Fruit fly (Drosophila melanogaster) whole organism, embryonic: ENCODE results near the gene Pvf2.

Source experiments
- ATbp ChIP-seq: fragments of 200-800 bp; sonication (Bioruptor generic); optimal IDR thresholded peaks from 2 replicates; lab custom pipeline; 2017; ENCODE audit warnings: missing biosample characterization, mild to moderate bottlenecking, missing genetic modification characterization, missing genetic modification reagents
- CG10543 ChIP-seq: fragments of 200-800 bp; sonication (Bioruptor generic); optimal IDR thresholded peaks from 3 replicates; lab custom pipeline; 2017; ENCODE audit warnings: missing biosample characterization, mild to moderate bottlenecking, missing genetic modification characterization, moderate library complexity
- CG11504 ChIP-seq: fragments of 200-800 bp; sonication (Bioruptor generic); optimal IDR thresholded peaks from 3 replicates; lab custom pipeline; 2019; ENCODE audit warnings: missing biosample characterization, mild to moderate bottlenecking, missing genetic modification characterization, moderate library complexity
- CG13123 ChIP-seq: fragments of 200-800 bp; sonication (Bioruptor generic); optimal IDR thresholded peaks from 2 replicates; lab custom pipeline; 2016; ENCODE audit warnings: missing biosample characterization, missing genetic modification characterization
- CG13775 ChIP-seq: fragments of 200-800 bp; sonication (Bioruptor generic); optimal IDR thresholded peaks from 3 replicates; lab custom pipeline; 2017; ENCODE audit warnings: missing biosample characterization, mild to moderate bottlenecking, missing genetic modification characterization
- CG14860 ChIP-seq: fragments of 200-800 bp; sonication (Bioruptor generic); IDR thresholded peaks from 3 replicates; pipeline ENCODE4 v1.3.6; 2022; ENCODE audit warnings: missing biosample characterization, missing genetic modification characterization; ENCODE audit not compliant: partially characterized antibody
- CG15073 ChIP-seq: fragments of 200-800 bp; sonication (Bioruptor generic); optimal IDR thresholded peaks from 2 replicates; lab custom pipeline; 2016; ENCODE audit warnings: missing biosample characterization, missing genetic modification characterization
- CG16815 ChIP-seq: fragments of 200-800 bp; sonication (Bioruptor generic); optimal IDR thresholded peaks from 3 replicates; lab custom pipeline; 2017; ENCODE audit warnings: missing biosample characterization, mild to moderate bottlenecking, missing genetic modification characterization
- CG17361 ChIP-seq: fragments of 200-800 bp; sonication (Bioruptor generic); IDR thresholded peaks from 3 replicates; pipeline ENCODE4 v1.3.6; 2022; ENCODE audit warnings: missing biosample characterization, missing genetic modification characterization
- CG17829 ChIP-seq: fragments of 200-800 bp; optimal IDR thresholded peaks from 2 replicates; lab custom pipeline; 2019; ENCODE audit warnings: missing biosample characterization, mild to moderate bottlenecking, missing genetic modification characterization, moderate library complexity
- CG18476 ChIP-seq: fragments of 200-800 bp; sonication (Bioruptor generic); optimal IDR thresholded peaks from 2 replicates; lab custom pipeline; 2016; ENCODE audit warnings: missing biosample characterization, mild to moderate bottlenecking, missing genetic modification characterization
- CG30431 ChIP-seq: fragments of 200-800 bp; sonication (Bioruptor generic); optimal IDR thresholded peaks from 2 replicates; lab custom pipeline; 2017; ENCODE audit warnings: missing biosample characterization, missing genetic modification characterization
- CG3726 ChIP-seq: fragments of 200-800 bp; sonication (Bioruptor generic); IDR thresholded peaks from 3 replicates; pipeline ENCODE4, ENCODE4 v1.3.6; 2022; ENCODE audit warnings: missing biosample characterization, missing genetic modification characterization
- CG4328 ChIP-seq: fragments of 200-800 bp; sonication (Bioruptor generic); optimal IDR thresholded peaks from 3 replicates; lab custom pipeline; 2017; ENCODE audit warnings: missing biosample characterization, missing genetic modification reagents, missing genetic modification characterization
- CG4360 ChIP-seq: fragments of 200-800 bp; sonication (Bioruptor generic); IDR thresholded peaks from 2 replicates; pipeline ENCODE4 v1.3.6; 2022; ENCODE audit warnings: missing biosample characterization, missing genetic modification characterization
- CG6175 ChIP-seq: fragments of 200-800 bp; sonication (Bioruptor generic); IDR thresholded peaks from 3 replicates; pipeline ENCODE4 v1.3.6; 2022; ENCODE audit warnings: missing biosample characterization, missing genetic modification characterization
- CG7987 ChIP-seq: fragments of 200-800 bp; sonication (Bioruptor generic); optimal IDR thresholded peaks from 2 replicates; lab custom pipeline; 2018; ENCODE audit warnings: missing biosample characterization, mild to moderate bottlenecking, missing genetic modification characterization, moderate library complexity
- CG8089 ChIP-seq: fragments of 200-800 bp; sonication (Bioruptor generic); optimal IDR thresholded peaks from 3 replicates; lab custom pipeline; 2016; ENCODE audit warnings: missing biosample characterization, missing genetic modification characterization
- CG8290 ChIP-seq, 3 experiments: fragments of 200-800 bp; sonication (Bioruptor generic); optimal IDR thresholded peaks; 2 replicates each; lab custom pipeline; 2016 to 2019; ENCODE audit warnings: missing biosample characterization in 3 of 3, missing genetic modification characterization in 3 of 3, mild to moderate bottlenecking in 2 of 3, moderate library complexity in 1 of 3
- CG8359 ChIP-seq: fragments of 200-800 bp; sonication (Bioruptor generic); optimal IDR thresholded peaks from 2 replicates; lab custom pipeline; 2017; ENCODE audit warnings: missing biosample characterization, mild to moderate bottlenecking, missing genetic modification characterization, borderline replicate concordance
- CG9215 ChIP-seq: fragments of 200-800 bp; sonication (Bioruptor generic); IDR thresholded peaks from 2 replicates; pipeline ENCODE4 v1.3.6; 2022; ENCODE audit warnings: missing biosample characterization, missing genetic modification characterization
- Chrac-16 ChIP-seq: fragments of 200-800 bp; sonication (Bioruptor generic); optimal IDR thresholded peaks from 3 replicates; lab custom pipeline; 2016; ENCODE audit warnings: missing biosample characterization, missing genetic modification characterization
- Dip3 ChIP-seq: fragments of 200-800 bp; sonication (Bioruptor generic); optimal IDR thresholded peaks from 3 replicates; lab custom pipeline; 2016; ENCODE audit warnings: missing biosample characterization, missing genetic modification characterization
- Dll ChIP-seq: fragments of 200-800 bp; sonication (Bioruptor generic); IDR thresholded peaks from 4 replicates; pipeline ENCODE4 v1.3.6; 2022; ENCODE audit warnings: missing biosample characterization, missing genetic modification characterization; ENCODE audit not compliant: partially characterized antibody
- Lhr ChIP-seq: fragments of 200-800 bp; sonication (Bioruptor generic); optimal IDR thresholded peaks from 3 replicates; lab custom pipeline; 2017; ENCODE audit warnings: mild to moderate bottlenecking, missing biosample characterization, missing genetic modification reagents, missing genetic modification characterization
- Pdp1 ChIP-seq, 2 experiments: fragments of 200-800 bp; sonication (Bioruptor generic); optimal IDR thresholded peaks; 3 replicates each; lab custom pipeline; 2016; ENCODE audit warnings: missing biosample characterization in 2 of 2, missing genetic modification characterization in 2 of 2, mild to moderate bottlenecking in 1 of 2, moderate library complexity in 1 of 2
- Sin3A ChIP-seq: fragments of >200 bp; optimal IDR thresholded peaks from 2 replicates; lab custom pipeline; 2018
- Sox100B ChIP-seq: fragments of 200-800 bp; sonication (Bioruptor generic); optimal IDR thresholded peaks from 3 replicates; lab custom pipeline; 2018; ENCODE audit warnings: missing biosample characterization, mild to moderate bottlenecking, missing genetic modification characterization
- amos ChIP-seq: fragments of 200-800 bp; sonication (Bioruptor generic); IDR thresholded peaks from 2 replicates; pipeline ENCODE4 v1.3.6; 2022; ENCODE audit warnings: missing biosample characterization, missing genetic modification characterization; ENCODE audit not compliant: partially characterized antibody
- bcd ChIP-seq: fragments of 200-800 bp; sonication (Bioruptor generic); optimal IDR thresholded peaks from 2 replicates; lab custom pipeline; 2017; ENCODE audit warnings: missing biosample characterization, mild to moderate bottlenecking, missing genetic modification characterization
- cad ChIP-seq: fragments of >200 bp; optimal IDR thresholded peaks from 2 replicates; lab custom pipeline; 2017; ENCODE audit warnings: missing biosample characterization, missing genetic modification characterization
- crc ChIP-seq: fragments of 200-800 bp; sonication (Bioruptor generic); optimal IDR thresholded peaks from 2 replicates; lab custom pipeline; 2016; ENCODE audit warnings: missing biosample characterization, missing genetic modification characterization
- crol ChIP-seq: fragments of 200-800 bp; sonication (Bioruptor generic); IDR thresholded peaks from 2 replicates; pipeline ENCODE4 v1.3.6; 2022; ENCODE audit warnings: missing biosample characterization, missing genetic modification characterization
- eve ChIP-seq, 2 experiments: fragments of >200 bp; optimal IDR thresholded peaks; 2 replicates each; lab custom pipeline; 2017; ENCODE audit warnings: missing biosample characterization in 2 of 2, missing genetic modification characterization in 2 of 2
- fru ChIP-seq: fragments of >200 bp; optimal IDR thresholded peaks from 2 replicates; lab custom pipeline; 2017
- gcm ChIP-seq: fragments of 200-800 bp; sonication (Bioruptor generic); optimal IDR thresholded peaks from 2 replicates; lab custom pipeline; 2019; ENCODE audit warnings: missing biosample characterization, mild to moderate bottlenecking, missing genetic modification characterization, moderate library complexity
- hbn ChIP-seq: fragments of 200-800 bp; sonication (Bioruptor generic); IDR thresholded peaks from 2 replicates; pipeline ENCODE4 v1.3.6; 2022; ENCODE audit warnings: missing biosample characterization, missing genetic modification characterization; ENCODE audit not compliant: partially characterized antibody
- her ChIP-seq: fragments of 200-800 bp; sonication (Bioruptor generic); optimal IDR thresholded peaks from 2 replicates; lab custom pipeline; 2016; ENCODE audit warnings: missing biosample characterization, missing genetic modification characterization
- lab ChIP-seq: fragments of 200-800 bp; sonication (Bioruptor generic); optimal IDR thresholded peaks from 3 replicates; lab custom pipeline; 2017; ENCODE audit warnings: missing biosample characterization, missing genetic modification characterization, mild to moderate bottlenecking, moderate library complexity, missing genetic modification reagents
- lmd ChIP-seq: fragments of 200-800 bp; sonication (Bioruptor generic); IDR thresholded peaks from 2 replicates; pipeline ENCODE4 v1.3.6; 2022; ENCODE audit warnings: missing biosample characterization, missing genetic modification characterization
- nau ChIP-seq: fragments of 200-800 bp; sonication (Bioruptor generic); optimal IDR thresholded peaks from 3 replicates; lab custom pipeline; 2017; ENCODE audit warnings: missing biosample characterization, mild to moderate bottlenecking, missing genetic modification characterization, missing genetic modification reagents
- nmo ChIP-seq: fragments of 200-800 bp; sonication (Bioruptor generic); optimal IDR thresholded peaks from 2 replicates; lab custom pipeline; 2018; ENCODE audit warnings: missing biosample characterization, mild to moderate bottlenecking, missing genetic modification characterization, moderate library complexity
- pros ChIP-seq: fragments of 200-800 bp; sonication (Bioruptor generic); optimal IDR thresholded peaks from 3 replicates; lab custom pipeline; 2019; ENCODE audit warnings: missing biosample characterization, mild to moderate bottlenecking, missing genetic modification characterization, moderate library complexity
- psq ChIP-seq: fragments of 200-800 bp; sonication (Bioruptor generic); optimal IDR thresholded peaks from 2 replicates; lab custom pipeline; 2017; ENCODE audit warnings: missing biosample characterization, missing genetic modification characterization
- pzg ChIP-seq: fragments of 200-800 bp; sonication (Bioruptor generic); optimal IDR thresholded peaks from 3 replicates; lab custom pipeline; 2018; ENCODE audit warnings: missing biosample characterization, mild to moderate bottlenecking, missing genetic modification characterization, moderate library complexity
- sd ChIP-seq: fragments of 200-800 bp; sonication (Bioruptor generic); optimal IDR thresholded peaks from 3 replicates; lab custom pipeline; 2018; ENCODE audit warnings: missing biosample characterization, mild to moderate bottlenecking, missing genetic modification characterization, moderate library complexity
- sim ChIP-seq: fragments of 200-800 bp; sonication (Bioruptor generic); IDR thresholded peaks from 2 replicates; pipeline ENCODE4 v1.3.6; 2022; ENCODE audit warnings: missing biosample characterization, missing genetic modification characterization
- stc ChIP-seq: fragments of 200-800 bp; sonication (Bioruptor generic); IDR thresholded peaks from 2 replicates; pipeline ENCODE4 v1.3.6; 2022; ENCODE audit warnings: missing biosample characterization, missing genetic modification characterization
- wor ChIP-seq: fragments of 200-800 bp; sonication (Bioruptor generic); IDR thresholded peaks from 2 replicates; pipeline ENCODE4 v1.3.6; 2022; ENCODE audit warnings: missing biosample characterization, missing genetic modification characterization
- yki ChIP-seq: fragments of >200 bp; optimal IDR thresholded peaks from 3 replicates; lab custom pipeline; 2018
- zen2 ChIP-seq: fragments of 200-800 bp; sonication (Bioruptor generic); IDR thresholded peaks from 3 replicates; pipeline ENCODE4 v1.3.6; 2022; ENCODE audit warnings: missing biosample characterization, missing genetic modification characterization; ENCODE audit not compliant: partially characterized antibody

Gene Pvf2

dm6 chr2L:7037773-7038327 lies 46.6 kb downstream of the Pvf2 start, which contains the start of gene milt (continued):
- no peak for TF ChIP-seq psq (GFP tag; lab: Kevin White, UChicago)
- TF ChIP-seq Pdp1 (GFP tag; optimal IDR thresholded peaks at IDR 0.05; lab: Kevin White, UChicago), result no peak
- TF ChIP-seq cad, result no peak
- no peak for TF ChIP-seq CG9215 (GFP tag; lab: Robert Waterston, UW)
- no peak for TF ChIP-seq CG16815
- no peak; the same call in 1 of the 2 replicates for TF ChIP-seq CG4360 (GFP tag; lab: Robert Waterston, UW)
- no peak for TF ChIP-seq Dip3
- no peak for TF ChIP-seq Chrac-16 (GFP tag; lab: Kevin White, UChicago)
- peak; percentile 77 for TF ChIP-seq hbn (GFP tag; lab: Robert Waterston, UW)
- no peak for TF ChIP-seq crol
- TF ChIP-seq CG8359, result no peak
- TF ChIP-seq Dll (GFP tag; lab: Robert Waterston, UW), result peak; percentile 82
- TF ChIP-seq fru (lab: Kevin White, UChicago), result no peak
- no peak for TF ChIP-seq CG8290 (GFP tag; optimal IDR thresholded peaks at IDR 0.05; lab: Kevin White, UChicago)
- peak in 1 of 2 experiments; percentile 54 for TF ChIP-seq CG8290 (tag; optimal IDR thresholded peaks at IDR 0.05; lab: Kevin White, UChicago)
- no peak for TF ChIP-seq CG8089
- TF ChIP-seq pzg, result peak; percentile 72
- peak; percentile 11 for TF ChIP-seq sd (tag; lab: Kevin White, UChicago)
- no peak for TF ChIP-seq ATbp (GFP tag; lab: Kevin White, UChicago)
- TF ChIP-seq CG4328 (GFP tag; lab: Kevin White, UChicago), result no peak
- no peak for TF ChIP-seq CG11504 (tag; lab: Kevin White, UChicago)
- no peak for TF ChIP-seq crc (GFP tag; lab: Kevin White, UChicago)
- TF ChIP-seq CG30431, result no peak
- TF ChIP-seq amos, result peak; percentile 90
- TF ChIP-seq CG17829 (tag; lab: Kevin White, UChicago), result peak; percentile 1
- peak; percentile 5 for TF ChIP-seq her
- TF ChIP-seq CG18476 (GFP tag; lab: Kevin White, UChicago), result no peak
- TF ChIP-seq lab (GFP tag; lab: Kevin White, UChicago), result no peak
- TF ChIP-seq bcd (GFP tag; lab: Kevin White, UChicago), result no peak
- TF ChIP-seq yki, result no peak
- TF ChIP-seq CG10543, result no peak
- no peak for TF ChIP-seq pros (GFP tag; lab: Kevin White, UChicago)
- no peak for TF ChIP-seq CG7987
- TF ChIP-seq nmo (GFP tag; lab: Kevin White, UChicago), result peak; percentile 47
- TF ChIP-seq sim, result no peak
- no peak for TF ChIP-seq eve (GFP tag; optimal IDR thresholded peaks at IDR 0.05; lab: Kevin White, UChicago)
- TF ChIP-seq CG17361, result no peak
- TF ChIP-seq CG13775 (GFP tag; lab: Kevin White, UChicago), result no peak
- no peak for TF ChIP-seq CG3726 (GFP tag; lab: Robert Waterston, UW)
- no peak for TF ChIP-seq gcm (GFP tag; lab: Kevin White, UChicago)
- no peak for TF ChIP-seq CG6175 (GFP tag; lab: Robert Waterston, UW)
- no peak for TF ChIP-seq lmd (GFP tag; lab: Robert Waterston, UW)
- no peak for TF ChIP-seq wor
- no peak for TF ChIP-seq nau (GFP tag; lab: Kevin White, UChicago)
- peak; percentile 71; the same call in 2 of the 3 replicates for TF ChIP-seq zen2
- no peak for TF ChIP-seq stc (GFP tag; lab: Robert Waterston, UW)
- no peak for TF ChIP-seq CG15073
- peak; percentile 58 for TF ChIP-seq Sin3A (lab: Kevin White, UChicago)
- TF ChIP-seq CG14860 (GFP tag; lab: Robert Waterston, UW), result peak; percentile 77
- no peak for TF ChIP-seq Lhr
- no peak for TF ChIP-seq Sox100B (GFP tag; lab: Kevin White, UChicago)
- no peak for TF ChIP-seq CG13123 (GFP tag; lab: Kevin White, UChicago)
